Worm (Caenorhabditis elegans) whole organism, L3 larva: ENCODE data around the gene K01D12.7.

Source experiments
- ZK546.5 ChIP-seq: sonication (generic microtip); optimal IDR thresholded peaks from 2 replicates; lab custom pipeline; 2017; ENCODE audit warnings: missing biosample characterization, missing genetic modification characterization
- aly-2 ChIP-seq: fragments of 150-350 bp; optimal IDR thresholded peaks from 2 replicates; lab custom pipeline; 2014; ENCODE audit warnings: missing biosample characterization, missing genetic modification characterization
- egl-27 ChIP-seq: sonication (generic microtip); optimal IDR thresholded peaks from 4 replicates; lab custom pipeline; 2017; ENCODE audit warnings: missing biosample characterization, missing genetic modification reagents, missing genetic modification characterization
- elt-2 ChIP-seq: sonication (generic microtip); optimal IDR thresholded peaks from 2 replicates; lab custom pipeline; 2016; ENCODE audit warnings: missing genetic modification reagents, mild to moderate bottlenecking, missing genetic modification characterization, missing compliant biosample characterization
- eor-1 ChIP-seq, 2 experiments: fragments of 150-350 bp; optimal IDR thresholded peaks; 2 replicates each; lab custom pipeline; 2014 to 2018; ENCODE audit warnings: missing biosample characterization in 2 of 2, missing genetic modification characterization in 2 of 2
- fos-1 ChIP-seq: fragments of 150-350 bp; optimal IDR thresholded peaks from 2 replicates; lab custom pipeline; 2014; ENCODE audit warnings: missing biosample characterization, missing genetic modification characterization
- jun-1 ChIP-seq: fragments of 150-350 bp; optimal IDR thresholded peaks from 2 replicates; lab custom pipeline; 2014; ENCODE audit warnings: missing biosample characterization, missing genetic modification reagents, missing genetic modification characterization
- nhr-11 ChIP-seq: fragments of 150-350 bp; optimal IDR thresholded peaks from 2 replicates; lab custom pipeline; 2014; ENCODE audit warnings: missing biosample characterization, missing genetic modification characterization
- nhr-12 ChIP-seq: fragments of 150-350 bp; optimal IDR thresholded peaks from 2 replicates; lab custom pipeline; 2014; ENCODE audit warnings: missing biosample characterization, missing genetic modification characterization
- nhr-23 ChIP-seq: fragments of 150-350 bp; optimal IDR thresholded peaks from 2 replicates; lab custom pipeline; 2014; ENCODE audit warnings: missing biosample characterization, missing genetic modification reagents, missing genetic modification characterization
- nhr-237 ChIP-seq: fragments of 150-350 bp; optimal IDR thresholded peaks from 2 replicates; lab custom pipeline; 2014; ENCODE audit warnings: missing biosample characterization, missing genetic modification characterization
- skn-1 ChIP-seq: fragments of 150-350 bp; optimal IDR thresholded peaks from 2 replicates; lab custom pipeline; 2014; ENCODE audit warnings: missing biosample characterization, missing genetic modification characterization
- tbx-2 ChIP-seq: sonication (generic microtip); optimal IDR thresholded peaks from 2 replicates; lab custom pipeline; 2016; ENCODE audit warnings: mild to moderate bottlenecking, missing genetic modification characterization, missing compliant biosample characterization
- ztf-4 ChIP-seq: fragments of 150-350 bp; optimal IDR thresholded peaks from 2 replicates; lab custom pipeline; 2014; ENCODE audit warnings: missing biosample characterization, missing genetic modification characterization

ce11 chrV:12446895-12447294 lies 45.6 kb upstream of the K01D12.7 start, which contains the start of the genes pals-38 and C54D10.9:
- TF ChIP-seq jun-1 = no peak
- no peak for TF ChIP-seq elt-2 (tag; lab: Kevin White, UChicago)
- TF ChIP-seq fos-1 (tag; lab: Kevin White, UChicago) = no peak
- no peak for TF ChIP-seq nhr-11 (tag; lab: Kevin White, UChicago)
- no peak for TF ChIP-seq aly-2
- no peak for TF ChIP-seq nhr-23 (tag; lab: Kevin White, UChicago)
- no peak for TF ChIP-seq nhr-12
- TF ChIP-seq eor-1 (tag; optimal IDR thresholded peaks at IDR 0.05; lab: Kevin White, UChicago) = no peak
- TF ChIP-seq ZK546.5 (tag; lab: Kevin White, UChicago) = no peak
- TF ChIP-seq ztf-4 = no peak
- no peak for TF ChIP-seq nhr-237
- TF ChIP-seq egl-27 (tag; lab: Kevin White, UChicago) = no peak
- TF ChIP-seq tbx-2 (tag; lab: Kevin White, UChicago) = no peak
- TF ChIP-seq skn-1 (tag; lab: Kevin White, UChicago) = no peak
